Worm (Caenorhabditis elegans): ENCODE data around the gene F16G10.6.

- TF ChIP-seq T26A8.4 (GFP tag; IDR thresholded peaks at IDR 0.05) (no peak), ztf-11 (tag; optimal IDR thresholded peaks at IDR 0.05) (no peak), R02D3.7 (tag; optimal IDR thresholded peaks at IDR 0.05) (no peak), aha-1 (tag) (no peak), fos-1 (tag; optimal IDR thresholded peaks at IDR 0.05) (no peak), zag-1 (tag; optimal IDR thresholded peaks at IDR 0.05) (no peak), snpc-1.2 (GFP tag; IDR thresholded peaks at IDR 0.05) (no peak), ZK546.5 (tag; optimal IDR thresholded peaks at IDR 0.05) (no peak), nhr-28 (tag; optimal IDR thresholded peaks at IDR 0.05) (no peak), unc-39 (tag; optimal IDR thresholded peaks at IDR 0.05) (no peak), nhr-237 (tag; optimal IDR thresholded peaks at IDR 0.05) (no peak), unc-62 (GFP tag; optimal IDR thresholded peaks at IDR 0.05 in 1 of 2) (no peak), unc-62 (tag; optimal IDR thresholded peaks at IDR 0.05) (no peak)
Measured at ce11 chrII:2359965-2360364, 17.7 kb downstream of the F16G10.6 start, which contains the start of gene F43C11.16.

Measured in whole organism, L4 larva.